Fruit fly (Drosophila melanogaster) whole organism: ENCODE measurements around the gene CG5808.

Experiments
- CG8478 ChIP-seq: fragments of >200 bp; optimal IDR thresholded peaks from 2 replicates; lab custom pipeline; 2018; ENCODE audit warnings: inconsistent platforms
- Dll ChIP-seq: fragments of >200 bp; optimal IDR thresholded peaks from 2 replicates; lab custom pipeline; 2017
- EcR ChIP-seq, 2 experiments: fragments of >200 bp; optimal IDR thresholded peaks; 2 replicates each; lab custom pipeline; 2017; ENCODE audit warnings: missing biosample characterization in 2 of 2, missing genetic modification characterization in 2 of 2, missing genetic modification reagents in 2 of 2
- pan ChIP-seq: fragments of >200 bp; optimal IDR thresholded peaks from 2 replicates; lab custom pipeline; 2017
- psq ChIP-seq: fragments of >200 bp; optimal IDR thresholded peaks from 2 replicates; lab custom pipeline; 2017
- usp ChIP-seq: fragments of >200 bp; optimal IDR thresholded peaks from 2 replicates; lab custom pipeline; 2017; ENCODE audit warnings: missing biosample characterization, missing genetic modification characterization, mixed read lengths

CG5808 gene

dm6 chr3R:24816993-24817854 lies at the start of gene CG5808, which contains the start of gene Saf-B:
Gene CG5808 (minus strand): TSS chr3R:24817007.
Gene Saf-B (plus strand): TSS chr3R:24817464.
- TF ChIP-seq psq (lab: Kevin White, UChicago) (no peak), usp (GFP tag; lab: Kevin White, UChicago) (no peak), CG8478 (lab: Kevin White, UChicago) (no peak), pan (no peak), EcR (GFP tag; optimal IDR thresholded peaks at IDR 0.05; lab: Kevin White, UChicago) (no peak), Dll (lab: Kevin White, UChicago) (no peak)

dm6 chr3R:24864719-24865400 lies 48.1 kb upstream of the CG5808 start, which contains the start of the genes Srg1 and Elal:
Gene Srg1 (minus strand): TSS chr3R:24864732.
Gene Elal (plus strand): TSS chr3R:24865350.
- TF ChIP-seq CG8478 (lab: Kevin White, UChicago) (no peak), usp (GFP tag; lab: Kevin White, UChicago) (no peak), pan (no peak), Dll (lab: Kevin White, UChicago) (no peak), EcR (GFP tag; optimal IDR thresholded peaks at IDR 0.05; lab: Kevin White, UChicago) (no peak), psq (lab: Kevin White, UChicago) (no peak)

dm6 chr3R:24863894-24864293 lies 47.1 kb upstream of the CG5808 start:
- TF ChIP-seq CG8478 (lab: Kevin White, UChicago) (no peak), psq (lab: Kevin White, UChicago) (no peak), pan (no peak), EcR (GFP tag; optimal IDR thresholded peaks at IDR 0.05; lab: Kevin White, UChicago) (no peak), Dll (lab: Kevin White, UChicago) (no peak), usp (GFP tag; lab: Kevin White, UChicago) (no peak)

- TF ChIP-seq pan (no peak), CG8478 (lab: Kevin White, UChicago) (no peak), usp (GFP tag; lab: Kevin White, UChicago) (no peak), Dll (lab: Kevin White, UChicago) (no peak), psq (lab: Kevin White, UChicago) (no peak), EcR (GFP tag; optimal IDR thresholded peaks at IDR 0.05; lab: Kevin White, UChicago) (no peak)
Observed at dm6 chr3R:24862574-24863089, 45.8 kb upstream of the CG5808 start, which contains the start of gene CG7016. Gene CG7016 (plus strand): TSS chr3R:24862931.

- TF ChIP-seq usp (GFP tag; lab: Kevin White, UChicago) (no peak), psq (lab: Kevin White, UChicago) (no peak)
Observed at dm6 chr3R:24862065-24862464, 45.3 kb upstream of the CG5808 start, which contains the start of gene CG13640. Gene CG13640 (minus strand): TSS chr3R:24862165.

- no peak for TF ChIP-seq psq (lab: Kevin White, UChicago)
- no peak for TF ChIP-seq Dll (lab: Kevin White, UChicago)
- TF ChIP-seq CG8478 (lab: Kevin White, UChicago): no peak
- TF ChIP-seq EcR (GFP tag; optimal IDR thresholded peaks at IDR 0.05; lab: Kevin White, UChicago): no peak
- no peak for TF ChIP-seq usp (GFP tag; lab: Kevin White, UChicago)
- no peak for TF ChIP-seq pan
Observed at dm6 chr3R:24860316-24860826, 43.6 kb upstream of the CG5808 start, which contains the start of gene CG13639. Gene CG13639 (minus strand): TSS chr3R:24860366.

- no peak for TF ChIP-seq usp (GFP tag; lab: Kevin White, UChicago)
- no peak for TF ChIP-seq EcR (GFP tag; optimal IDR thresholded peaks at IDR 0.05; lab: Kevin White, UChicago)
- no peak for TF ChIP-seq Dll (lab: Kevin White, UChicago)
- TF ChIP-seq psq (lab: Kevin White, UChicago): no peak
- TF ChIP-seq pan: no peak
- no peak for TF ChIP-seq CG8478 (lab: Kevin White, UChicago)
Observed at dm6 chr3R:24859701-24860100, 42.9 kb upstream of the CG5808 start, which contains the start of gene ppk22. Gene ppk22 (minus strand): TSS chr3R:24859801.

dm6 chr3R:24857459-24857858 lies 40.7 kb upstream of the CG5808 start, which contains the start of gene CAH4:
Gene CAH4 (minus strand): TSS chr3R:24857559.
- TF ChIP-seq CG8478 (lab: Kevin White, UChicago) (no peak), psq (lab: Kevin White, UChicago) (no peak), Dll (lab: Kevin White, UChicago) (no peak), pan (no peak), usp (GFP tag; lab: Kevin White, UChicago) (no peak), EcR (GFP tag; optimal IDR thresholded peaks at IDR 0.05; lab: Kevin White, UChicago) (no peak)

- no peak for TF ChIP-seq pan
- TF ChIP-seq EcR (GFP tag; optimal IDR thresholded peaks at IDR 0.05; lab: Kevin White, UChicago): no peak
- no peak for TF ChIP-seq usp (GFP tag; lab: Kevin White, UChicago)
- no peak for TF ChIP-seq psq (lab: Kevin White, UChicago)
- TF ChIP-seq Dll (lab: Kevin White, UChicago): no peak
- no peak for TF ChIP-seq CG8478 (lab: Kevin White, UChicago)
Observed at dm6 chr3R:24856143-24856542, 39.3 kb upstream of the CG5808 start, which contains the start of gene HDAC11. Gene HDAC11 (minus strand): TSS chr3R:24856243.

- TF ChIP-seq CG8478 (lab: Kevin White, UChicago): no peak
- no peak for TF ChIP-seq EcR (GFP tag; optimal IDR thresholded peaks at IDR 0.05; lab: Kevin White, UChicago)
- TF ChIP-seq pan: no peak
- no peak for TF ChIP-seq usp (GFP tag; lab: Kevin White, UChicago)
- no peak for TF ChIP-seq psq (lab: Kevin White, UChicago)
- TF ChIP-seq Dll (lab: Kevin White, UChicago): no peak
Observed at dm6 chr3R:24851429-24851828, 34.6 kb upstream of the CG5808 start, which contains the start of gene Nct. Gene Nct (plus strand): TSS chr3R:24851601.
